Fruit fly (Drosophila melanogaster): ENCODE measurements around the gene CG13895.
A peak's percentile ranks its signal among the peaks of the same experiment; 100 is the strongest.

Gene CG13895

dm6 chr3L:754612-755011 lies 46.6 kb upstream of the CG13895 start (continued):
- no peak for TF ChIP-seq NC2α (GFP tag; optimal IDR thresholded peaks at IDR 0.05)
- no peak for TF ChIP-seq unc-4 (GFP tag; IDR thresholded peaks at IDR 0.05; ENCODE audit: partially characterized antibody)
- no peak for TF ChIP-seq ase (GFP tag; IDR thresholded peaks at IDR 0.05)
- peak; percentile 56; the same call in 2 of the 3 replicates for TF ChIP-seq CG11695 (GFP tag; IDR thresholded peaks at IDR 0.05)
- peak; percentile 34 for TF ChIP-seq CG12391 (tag; optimal IDR thresholded peaks at IDR 0.05)
- no peak for TF ChIP-seq NK7.1 (GFP tag; optimal IDR thresholded peaks at IDR 0.05)
- no peak for TF ChIP-seq Six4 (GFP tag; optimal IDR thresholded peaks at IDR 0.05)
- no peak for TF ChIP-seq exex (tag; optimal IDR thresholded peaks at IDR 0.05)
- TF ChIP-seq dimm (GFP tag; IDR thresholded peaks at IDR 0.05), result no peak
- no peak for TF ChIP-seq Rx (GFP tag; IDR thresholded peaks at IDR 0.05)
- TF ChIP-seq Atf3 (GFP tag; optimal IDR thresholded peaks at IDR 0.05), result no peak
- no peak for TF ChIP-seq CG14965 (GFP tag; optimal IDR thresholded peaks at IDR 0.05; ENCODE audit: borderline replicate concordance)
- TF ChIP-seq dpn (GFP tag; optimal IDR thresholded peaks at IDR 0.05), result no peak
- TF ChIP-seq CG17359 (tag; optimal IDR thresholded peaks at IDR 0.05), result no peak
- no peak for TF ChIP-seq CG12236 (GFP tag; optimal IDR thresholded peaks at IDR 0.05)
- no peak for TF ChIP-seq CG33557 (GFP tag; optimal IDR thresholded peaks at IDR 0.05)
- 0 out of 3 replicates have a peak, but pooled peaks have one; percentile 52 for TF ChIP-seq ci (GFP tag; IDR thresholded peaks at IDR 0.05)
- no peak for TF ChIP-seq Jarid2 (GFP tag; optimal IDR thresholded peaks at IDR 0.05)
- peak; percentile 2 for TF ChIP-seq sd (tag; optimal IDR thresholded peaks at IDR 0.05)
- peak; percentile 39 for TF ChIP-seq Ssrp (tag; optimal IDR thresholded peaks at IDR 0.05)
- peak; percentile 58 for TF ChIP-seq gem (tag; optimal IDR thresholded peaks at IDR 0.05)
- TF ChIP-seq Opbp (GFP tag; IDR thresholded peaks at IDR 0.05; ENCODE audit: partially characterized antibody), result no peak
- TF ChIP-seq Meics (GFP tag; optimal IDR thresholded peaks at IDR 0.05), result no peak
- TF ChIP-seq CG11723 (GFP tag; optimal IDR thresholded peaks at IDR 0.05), result no peak
- TF ChIP-seq CG17612 (GFP tag; IDR thresholded peaks at IDR 0.05), result no peak
- no peak for TF ChIP-seq p53 (GFP tag; optimal IDR thresholded peaks at IDR 0.05)
- no peak for TF ChIP-seq CG10274 (GFP tag; optimal IDR thresholded peaks at IDR 0.05)
- TF ChIP-seq CG7357 (GFP tag; IDR thresholded peaks at IDR 0.05), result 0 out of 3 replicates have a peak, but pooled peaks have one; percentile 17
- no peak for TF ChIP-seq CoRest (tag; optimal IDR thresholded peaks at IDR 0.05)
- no peak for TF ChIP-seq Eip74EF (GFP tag; optimal IDR thresholded peaks at IDR 0.05)
- TF ChIP-seq Atf-2 (GFP tag; optimal IDR thresholded peaks at IDR 0.05), result no peak
- no peak for TF ChIP-seq CG34422 (GFP tag; IDR thresholded peaks at IDR 0.05)
- no peak for TF ChIP-seq CG12942 (GFP tag; optimal IDR thresholded peaks at IDR 0.05)
- TF ChIP-seq sima (GFP tag; optimal IDR thresholded peaks at IDR 0.05), result no peak
- TF ChIP-seq Dref (GFP tag; IDR thresholded peaks at IDR 0.05), result no peak
- no peak for TF ChIP-seq Sry-β (GFP tag; optimal IDR thresholded peaks at IDR 0.05)
- TF ChIP-seq odd (GFP tag; optimal IDR thresholded peaks at IDR 0.05), result no peak
- TF ChIP-seq CG11085 (GFP tag; IDR thresholded peaks at IDR 0.05), result no peak
- TF ChIP-seq Deaf1 (tag; optimal IDR thresholded peaks at IDR 0.05), result no peak
- 0 out of 2 replicates have a peak, but pooled peaks have one; percentile 19 for TF ChIP-seq crol (GFP tag; IDR thresholded peaks at IDR 0.05)
- TF ChIP-seq CG8765 (GFP tag; IDR thresholded peaks at IDR 0.05), result no peak
- no peak for TF ChIP-seq fd3F (GFP tag; optimal IDR thresholded peaks at IDR 0.05)
- TF ChIP-seq Oli (tag; optimal IDR thresholded peaks at IDR 0.05), result peak; percentile 39
- peak; percentile 28 for TF ChIP-seq CG10209 (GFP tag; optimal IDR thresholded peaks at IDR 0.05)
- TF ChIP-seq CHES-1-like (GFP tag; optimal IDR thresholded peaks at IDR 0.05), result no peak
- no peak for TF ChIP-seq ap (GFP tag; IDR thresholded peaks at IDR 0.05)
- no peak for TF ChIP-seq lbe (GFP tag; optimal IDR thresholded peaks at IDR 0.05)
- no peak for TF ChIP-seq tna (GFP tag; IDR thresholded peaks at IDR 0.05; ENCODE audit: partially characterized antibody)
- no peak for TF ChIP-seq CG14014 (GFP tag; IDR thresholded peaks at IDR 0.05)
- no peak for TF ChIP-seq sug (tag; optimal IDR thresholded peaks at IDR 0.05)
- peak in 1 of 2 experiments; percentile 51 for TF ChIP-seq bsh (GFP tag; optimal IDR thresholded peaks at IDR 0.05)

All from whole organism, embryonic.